Worm (Caenorhabditis elegans): ENCODE data around the gene B0286.1.

Gene B0286.1

DNA sequence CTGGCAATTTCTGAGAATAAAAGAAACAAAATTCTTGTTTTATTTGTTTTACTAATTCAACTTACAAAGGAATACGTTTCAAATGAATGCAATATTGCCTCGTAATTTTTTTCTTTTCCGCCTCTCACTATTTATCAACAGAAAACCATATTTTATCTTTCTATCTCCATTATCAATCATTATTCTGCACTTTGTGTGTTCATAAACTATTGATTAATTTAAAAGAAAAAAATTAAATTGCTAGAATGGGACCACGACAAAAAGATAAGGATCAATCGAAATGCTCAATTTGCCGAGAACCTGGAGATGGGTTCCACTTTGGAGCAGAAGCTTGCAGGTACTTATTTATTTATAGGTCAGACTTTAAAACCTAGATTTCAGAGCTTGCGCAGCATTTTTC lies 56.8 kb downstream of the B0286.1 start, which contains the start of gene nhr-273:
nhr-273 (plus strand) TSS at position 167 of the 400 bp plus-strand sequence.
- TF ChIP-seq ztf-25 (GFP tag; IDR thresholded peaks at IDR 0.05) (no peak), bed-1 (GFP tag; IDR thresholded peaks at IDR 0.05) (no peak), lin-40 (tag; optimal IDR thresholded peaks at IDR 0.05) (peak; percentile 9), dpl-1 (GFP tag; optimal IDR thresholded peaks at IDR 0.05) (no peak), hlh-12 (tag; optimal IDR thresholded peaks at IDR 0.05) (no peak), C17E4.6 (GFP tag; IDR thresholded peaks at IDR 0.05) (no peak)

Data from whole organism, young adult.